Worm (Caenorhabditis elegans) whole organism, early embryonic: ENCODE measurements around the gene F58E6.11.

ENCODE experiments used
- ama-1 ChIP-seq: fragments of 150-350 bp; optimal IDR thresholded peaks from 2 replicates; lab custom pipeline; 2014
- ceh-36 ChIP-seq: sonication (generic microtip); optimal IDR thresholded peaks from 2 replicates; lab custom pipeline; 2016; ENCODE audit warnings: missing genetic modification characterization, inconsistent platforms, missing compliant biosample characterization

DNA sequence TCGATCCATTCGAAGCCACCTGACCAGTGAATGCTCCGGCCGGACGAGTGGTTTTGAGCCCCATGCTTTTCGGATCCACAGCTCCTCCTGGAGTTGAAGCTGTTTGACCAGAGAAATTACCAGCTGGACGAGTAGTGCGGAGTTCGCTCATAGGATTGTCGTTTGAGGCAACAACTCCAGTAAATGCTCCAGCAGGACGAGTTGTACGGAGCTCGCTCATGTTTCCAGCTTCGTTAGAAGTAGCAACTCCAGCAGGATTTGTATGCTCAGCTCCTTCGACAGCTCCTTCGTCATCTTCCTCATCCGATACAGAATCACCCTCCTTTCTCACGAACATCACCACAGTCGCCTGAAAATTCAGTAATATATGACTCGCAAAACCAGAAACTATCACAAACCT is 4.2 kb downstream of the F58E6.11 start:
- no peak for TF ChIP-seq ceh-36 (tag; lab: Kevin White, UChicago)
- no peak for TF ChIP-seq ama-1 (lab: Kevin White, UChicago)
